Fruit fly (Drosophila melanogaster) whole organism, embryonic: Measurements from ENCODE around the gene Teh1.
A peak's percentile ranks its signal among the peaks of the same experiment; 100 is the strongest.

Source experiments
- B-H2 ChIP-seq: fragments of 200-800 bp; sonication (Bioruptor generic); optimal IDR thresholded peaks from 2 replicates; lab custom pipeline; 2018; ENCODE audit warnings: missing biosample characterization, mild to moderate bottlenecking, missing genetic modification characterization
- Bdp1 ChIP-seq: fragments of 200-800 bp; sonication (Bioruptor generic); optimal IDR thresholded peaks from 3 replicates; lab custom pipeline; 2016; ENCODE audit warnings: missing biosample characterization, missing genetic modification characterization
- Bteb2 ChIP-seq: fragments of 200-800 bp; sonication (Bioruptor generic); optimal IDR thresholded peaks from 2 replicates; lab custom pipeline; 2016; ENCODE audit warnings: missing biosample characterization, missing genetic modification characterization
- CG10209 ChIP-seq: fragments of 200-800 bp; sonication (Bioruptor generic); optimal IDR thresholded peaks from 3 replicates; lab custom pipeline; 2017; ENCODE audit warnings: missing biosample characterization, mild to moderate bottlenecking, missing genetic modification characterization, missing genetic modification reagents
- CG10274 ChIP-seq: fragments of 200-800 bp; sonication (Bioruptor generic); optimal IDR thresholded peaks from 3 replicates; lab custom pipeline; 2017; ENCODE audit warnings: missing biosample characterization, mild to moderate bottlenecking, missing genetic modification characterization
- CG12071 ChIP-seq: fragments of 200-800 bp; sonication (Bioruptor generic); optimal IDR thresholded peaks from 3 replicates; lab custom pipeline; 2018; ENCODE audit warnings: missing biosample characterization, mild to moderate bottlenecking, missing genetic modification characterization
- CG13894 ChIP-seq: fragments of 200-800 bp; sonication (Bioruptor generic); optimal IDR thresholded peaks from 3 replicates; lab custom pipeline; 2018; ENCODE audit warnings: missing biosample characterization, mild to moderate bottlenecking, missing genetic modification characterization, moderate library complexity
- CG14014 ChIP-seq: fragments of 200-800 bp; sonication (Bioruptor generic); IDR thresholded peaks from 2 replicates; pipeline ENCODE4 v1.3.6; 2022; ENCODE audit warnings: missing biosample characterization, missing genetic modification characterization
- CG14441 ChIP-seq: fragments of 200-800 bp; sonication (Bioruptor generic); IDR thresholded peaks from 2 replicates; pipeline ENCODE4 v1.3.6; 2022; ENCODE audit warnings: missing biosample characterization, missing genetic modification characterization
- CG1603 ChIP-seq: fragments of 200-800 bp; sonication (Bioruptor generic); optimal IDR thresholded peaks from 2 replicates; lab custom pipeline; 2019; ENCODE audit warnings: missing biosample characterization, mild to moderate bottlenecking, missing genetic modification characterization, moderate library complexity
- CG1647 ChIP-seq: fragments of 200-800 bp; sonication (Bioruptor generic); optimal IDR thresholded peaks from 3 replicates; lab custom pipeline; 2016; ENCODE audit warnings: missing biosample characterization, missing genetic modification characterization
- CG2202 ChIP-seq: fragments of 200-800 bp; sonication (Bioruptor generic); optimal IDR thresholded peaks from 2 replicates; lab custom pipeline; 2018; ENCODE audit warnings: missing biosample characterization, mild to moderate bottlenecking, missing genetic modification characterization
- CG31388 ChIP-seq: fragments of 200-800 bp; sonication (Bioruptor generic); optimal IDR thresholded peaks from 2 replicates; lab custom pipeline; 2016; ENCODE audit warnings: missing biosample characterization, missing genetic modification characterization
- CG34224 ChIP-seq: fragments of 200-800 bp; sonication (Bioruptor generic); IDR thresholded peaks from 3 replicates; pipeline ENCODE4 v1.3.6; 2022; ENCODE audit warnings: missing biosample characterization, missing genetic modification characterization; ENCODE audit not compliant: partially characterized antibody
- CG4424 ChIP-seq: fragments of 200-800 bp; sonication (Bioruptor generic); optimal IDR thresholded peaks from 3 replicates; lab custom pipeline; 2016; ENCODE audit warnings: missing biosample characterization, missing genetic modification characterization
- CG6272 ChIP-seq: fragments of 200-800 bp; sonication (Bioruptor generic); IDR thresholded peaks from 2 replicates; pipeline ENCODE4 v1.3.6; 2022; ENCODE audit warnings: missing biosample characterization, missing genetic modification characterization
- CG6813 ChIP-seq: fragments of 200-800 bp; sonication (Bioruptor generic); optimal IDR thresholded peaks from 2 replicates; lab custom pipeline; 2017; ENCODE audit warnings: missing biosample characterization, missing genetic modification characterization, mild to moderate bottlenecking, moderate library complexity, missing genetic modification reagents
- D19A ChIP-seq: fragments of 200-800 bp; optimal IDR thresholded peaks from 3 replicates; lab custom pipeline; 2019; ENCODE audit warnings: missing biosample characterization, mild to moderate bottlenecking, missing genetic modification characterization, moderate library complexity
- Dll ChIP-seq: fragments of 200-800 bp; sonication (Bioruptor generic); IDR thresholded peaks from 4 replicates; pipeline ENCODE4 v1.3.6; 2022; ENCODE audit warnings: missing biosample characterization, missing genetic modification characterization; ENCODE audit not compliant: partially characterized antibody
- Doc2 ChIP-seq: fragments of 200-800 bp; sonication (Bioruptor generic); IDR thresholded peaks from 2 replicates; pipeline ENCODE4 v1.3.6; 2022; ENCODE audit warnings: missing biosample characterization, missing genetic modification characterization
- Dp ChIP-seq: fragments of 200-800 bp; sonication (Bioruptor generic); optimal IDR thresholded peaks from 2 replicates; lab custom pipeline; 2018; ENCODE audit warnings: missing biosample characterization, mild to moderate bottlenecking, missing genetic modification characterization, moderate library complexity
- Drgx ChIP-seq: fragments of 200-800 bp; sonication (Bioruptor generic); IDR thresholded peaks from 2 replicates; pipeline ENCODE4 v1.3.6; 2022; ENCODE audit warnings: missing biosample characterization, missing genetic modification characterization
- H15 ChIP-seq: fragments of 200-800 bp; sonication (Bioruptor generic); IDR thresholded peaks from 3 replicates; pipeline ENCODE4 v1.3.6; 2022; ENCODE audit warnings: missing biosample characterization, missing genetic modification characterization
- MTF-1 ChIP-seq: fragments of 200-800 bp; sonication (Bioruptor generic); optimal IDR thresholded peaks from 2 replicates; lab custom pipeline; 2018; ENCODE audit warnings: missing biosample characterization, mild to moderate bottlenecking, missing genetic modification characterization, borderline replicate concordance
- NFAT ChIP-seq: fragments of 200-800 bp; sonication (Bioruptor generic); IDR thresholded peaks from 2 replicates; pipeline ENCODE4 v1.3.6; 2022; ENCODE audit warnings: missing biosample characterization, missing genetic modification characterization
- Neu2 ChIP-seq: fragments of 200-800 bp; sonication (Bioruptor generic); optimal IDR thresholded peaks from 3 replicates; lab custom pipeline; 2016; ENCODE audit warnings: missing biosample characterization, missing genetic modification characterization, borderline replicate concordance
- Nf-YB ChIP-seq: fragments of 200-800 bp; sonication (Bioruptor generic); optimal IDR thresholded peaks from 3 replicates; lab custom pipeline; 2019; ENCODE audit warnings: missing biosample characterization, mild to moderate bottlenecking, missing genetic modification characterization, moderate library complexity
- Rfx ChIP-seq: fragments of 200-800 bp; sonication (Bioruptor generic); IDR thresholded peaks from 2 replicates; pipeline ENCODE4 v1.3.6; 2022; ENCODE audit warnings: missing biosample characterization, missing genetic modification characterization
- TFAM ChIP-seq: fragments of 200-800 bp; sonication (Bioruptor generic); optimal IDR thresholded peaks from 2 replicates; lab custom pipeline; 2017; ENCODE audit warnings: missing biosample characterization, missing genetic modification characterization, inconsistent platforms
- Taf1 ChIP-seq: fragments of 200-800 bp; sonication (Bioruptor generic); IDR thresholded peaks from 2 replicates; pipeline ENCODE4 v1.3.6; 2022; ENCODE audit warnings: missing biosample characterization, missing genetic modification characterization
- Trl ChIP-seq, 3 experiments: fragments of >200 bp in 2 of 3; fragments of 200-800 bp in 1 of 3; sonication (Bioruptor generic) in 1 of 3; optimal IDR thresholded peaks; 2 replicates in 1 of 3; 3 replicates in 2 of 3; lab custom pipeline; 2016 to 2017; ENCODE audit warnings: missing biosample characterization in 1 of 3, missing genetic modification characterization in 1 of 3
- ash1 ChIP-seq: fragments of 200-800 bp; sonication (Bioruptor generic); optimal IDR thresholded peaks from 2 replicates; lab custom pipeline; 2018; ENCODE audit warnings: missing biosample characterization, mild to moderate bottlenecking, missing genetic modification characterization
- cas ChIP-seq: fragments of 200-800 bp; sonication (Bioruptor generic); IDR thresholded peaks from 2 replicates; pipeline ENCODE4 v1.3.6; 2022; ENCODE audit warnings: missing biosample characterization, missing genetic modification characterization
- cg ChIP-seq: fragments of 200-800 bp; sonication (Bioruptor generic); optimal IDR thresholded peaks from 3 replicates; lab custom pipeline; 2019; ENCODE audit warnings: missing biosample characterization, mild to moderate bottlenecking, missing genetic modification characterization, moderate library complexity
- chn ChIP-seq: fragments of 200-800 bp; sonication (Bioruptor generic); optimal IDR thresholded peaks from 2 replicates; lab custom pipeline; 2016; ENCODE audit warnings: missing biosample characterization, missing genetic modification characterization
- dmrt11E ChIP-seq: fragments of 200-800 bp; sonication (Bioruptor generic); optimal IDR thresholded peaks from 3 replicates; lab custom pipeline; 2018; ENCODE audit warnings: missing biosample characterization, mild to moderate bottlenecking, missing genetic modification characterization, moderate library complexity
- fd102C ChIP-seq: fragments of 200-800 bp; sonication (Bioruptor generic); optimal IDR thresholded peaks from 2 replicates; lab custom pipeline; 2018; ENCODE audit warnings: missing biosample characterization, mild to moderate bottlenecking, missing genetic modification characterization, moderate library complexity
- grn ChIP-seq: fragments of 200-800 bp; sonication (Bioruptor generic); optimal IDR thresholded peaks from 3 replicates; lab custom pipeline; 2017; ENCODE audit warnings: missing biosample characterization, missing genetic modification characterization
- gsb ChIP-seq: fragments of 200-800 bp; sonication (Bioruptor generic); IDR thresholded peaks from 2 replicates; pipeline ENCODE4 v1.3.6; 2022; ENCODE audit warnings: missing biosample characterization, missing genetic modification characterization
- ind ChIP-seq: fragments of 200-800 bp; sonication (Bioruptor generic); optimal IDR thresholded peaks from 3 replicates; lab custom pipeline; 2016; ENCODE audit warnings: missing biosample characterization, missing genetic modification characterization
- insv ChIP-seq, 2 experiments: fragments of 200-800 bp; sonication (Bioruptor generic); optimal IDR thresholded peaks; 3 replicates each; lab custom pipeline; 2016 to 2018; ENCODE audit warnings: missing biosample characterization in 2 of 2, missing genetic modification characterization in 2 of 2
- nau ChIP-seq: fragments of 200-800 bp; sonication (Bioruptor generic); optimal IDR thresholded peaks from 3 replicates; lab custom pipeline; 2017; ENCODE audit warnings: missing biosample characterization, mild to moderate bottlenecking, missing genetic modification characterization, missing genetic modification reagents
- nerfin-2 ChIP-seq: fragments of 200-800 bp; sonication (Bioruptor generic); IDR thresholded peaks from 2 replicates; pipeline ENCODE4 v1.3.6; 2022; ENCODE audit warnings: missing biosample characterization, missing genetic modification characterization; ENCODE audit not compliant: partially characterized antibody
- nmo ChIP-seq: fragments of 200-800 bp; sonication (Bioruptor generic); optimal IDR thresholded peaks from 2 replicates; lab custom pipeline; 2018; ENCODE audit warnings: missing biosample characterization, mild to moderate bottlenecking, missing genetic modification characterization, moderate library complexity
- oc ChIP-seq: fragments of 200-800 bp; sonication (Bioruptor generic); optimal IDR thresholded peaks from 2 replicates; lab custom pipeline; 2018; ENCODE audit warnings: missing biosample characterization, mild to moderate bottlenecking, missing genetic modification characterization, moderate library complexity
- ranshi ChIP-seq: fragments of 200-800 bp; sonication (Bioruptor generic); IDR thresholded peaks from 2 replicates; pipeline ENCODE4 v1.3.6; 2022; ENCODE audit warnings: missing biosample characterization, missing genetic modification characterization
- shn ChIP-seq: fragments of 200-800 bp; sonication (Bioruptor generic); optimal IDR thresholded peaks from 3 replicates; lab custom pipeline; 2016; ENCODE audit warnings: missing biosample characterization, missing genetic modification characterization
- usp ChIP-seq: fragments of >200 bp; optimal IDR thresholded peaks from 2 replicates; lab custom pipeline; 2017; ENCODE audit warnings: missing biosample characterization, missing genetic modification characterization
- zen2 ChIP-seq: fragments of 200-800 bp; sonication (Bioruptor generic); IDR thresholded peaks from 3 replicates; pipeline ENCODE4 v1.3.6; 2022; ENCODE audit warnings: missing biosample characterization, missing genetic modification characterization; ENCODE audit not compliant: partially characterized antibody

Teh1 gene

DNA sequence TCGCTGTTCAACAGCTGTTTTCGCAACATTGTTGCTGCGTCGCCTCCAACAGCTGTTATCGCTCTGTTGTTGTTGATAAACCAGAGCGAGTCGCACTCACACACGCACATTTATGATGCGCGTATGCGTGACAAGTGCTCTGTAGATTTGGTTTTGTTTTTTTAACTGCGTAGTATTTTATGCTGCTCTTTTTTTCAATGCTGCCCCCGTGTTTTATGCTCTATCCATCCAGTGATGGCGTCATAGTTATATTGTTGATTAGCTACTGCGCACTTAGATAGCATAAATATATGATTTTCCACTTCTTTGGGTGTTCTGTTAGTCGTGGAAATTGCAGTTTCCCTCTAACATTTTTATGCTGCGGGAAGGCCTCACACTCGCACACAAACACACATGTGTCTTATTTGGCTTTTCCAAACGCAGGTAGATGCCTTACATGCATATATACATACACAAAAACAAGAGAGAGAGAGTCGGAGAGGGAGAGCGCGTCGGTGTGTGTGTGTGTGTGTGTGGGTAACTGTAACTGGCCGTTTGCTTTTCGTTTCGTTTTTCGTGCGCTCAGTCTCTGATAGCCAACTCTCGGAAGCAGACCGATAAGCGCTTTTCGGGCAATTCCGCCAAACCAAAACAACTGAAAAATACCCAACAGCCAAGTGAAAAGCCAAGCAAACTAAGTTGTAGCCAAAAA, 6.3 kb upstream of the Teh1 start, which contains the start of the genes CG46467 and Glut4EF (continued):
- TF ChIP-seq ind, result no peak
- no peak for TF ChIP-seq nau (GFP tag; lab: Kevin White, UChicago)
- TF ChIP-seq TFAM (GFP tag; lab: Kevin White, UChicago), result no peak
- TF ChIP-seq ranshi (GFP tag; lab: Robert Waterston, UW), result no peak
- TF ChIP-seq gsb (GFP tag; lab: Robert Waterston, UW), result no peak
- TF ChIP-seq ash1 (GFP tag; lab: Kevin White, UChicago), result no peak
- TF ChIP-seq CG10209 (GFP tag; lab: Kevin White, UChicago), result no peak
- peak; percentile 21; the same call in 2 of the 3 replicates for TF ChIP-seq zen2 (GFP tag; lab: Robert Waterston, UW)
- no peak for TF ChIP-seq nmo (GFP tag; lab: Kevin White, UChicago)
- peak; percentile 37 for TF ChIP-seq CG13894 (tag; lab: Kevin White, UChicago)
- no peak for TF ChIP-seq CG2202 (tag; lab: Kevin White, UChicago)
- TF ChIP-seq Taf1 (GFP tag; lab: Robert Waterston, UW), result no peak
- no peak for TF ChIP-seq B-H2 (GFP tag; lab: Kevin White, UChicago)
- TF ChIP-seq oc (tag; lab: Kevin White, UChicago), result no peak
- peak; percentile 35 for TF ChIP-seq Nf-YB (GFP tag; lab: Kevin White, UChicago)
- peak; percentile 19; the same call in 1 of the 3 replicates for TF ChIP-seq CG34224 (GFP tag; lab: Robert Waterston, UW)
- TF ChIP-seq Bdp1 (GFP tag; lab: Kevin White, UChicago), result no peak
- no peak for TF ChIP-seq fd102C (GFP tag; lab: Kevin White, UChicago)
- TF ChIP-seq CG4424, result no peak
- no peak for TF ChIP-seq NFAT (GFP tag; lab: Robert Waterston, UW)
- no peak; the same call in 1 of the 2 replicates for TF ChIP-seq Rfx (GFP tag; lab: Robert Waterston, UW)
- TF ChIP-seq Doc2, result no peak
- TF ChIP-seq CG12071 (GFP tag; lab: Kevin White, UChicago), result peak; percentile 48
- TF ChIP-seq CG31388, result no peak
- no peak for TF ChIP-seq usp
- TF ChIP-seq grn (GFP tag; lab: Kevin White, UChicago), result peak; percentile 42
- TF ChIP-seq CG1603 (tag; lab: Kevin White, UChicago), result peak; percentile 29
- no peak for TF ChIP-seq dmrt11E (tag; lab: Kevin White, UChicago)
- peak; percentile 94 to 96 for TF ChIP-seq Trl (optimal IDR thresholded peaks at IDR 0.05; lab: Kevin White, UChicago)
- TF ChIP-seq Trl (GFP tag; optimal IDR thresholded peaks at IDR 0.05; lab: Kevin White, UChicago), result peak; percentile 45
- no peak for TF ChIP-seq cas (GFP tag; lab: Robert Waterston, UW)
- TF ChIP-seq CG14441 (GFP tag; lab: Robert Waterston, UW), result no peak
- TF ChIP-seq cg, result peak; percentile 98
- no peak for TF ChIP-seq CG6272 (GFP tag; lab: Robert Waterston, UW)
- no peak for TF ChIP-seq CG1647 (GFP tag; lab: Kevin White, UChicago)
- no peak for TF ChIP-seq nerfin-2 (GFP tag; lab: Robert Waterston, UW)
- no peak for TF ChIP-seq Dp (GFP tag; lab: Kevin White, UChicago)
- TF ChIP-seq Bteb2 (GFP tag; lab: Kevin White, UChicago), result no peak
- no peak for TF ChIP-seq shn (GFP tag; lab: Kevin White, UChicago)
- peak; percentile 28; the same call in 1 of the 2 replicates for TF ChIP-seq CG14014 (GFP tag; lab: Robert Waterston, UW)
- TF ChIP-seq insv (GFP tag; optimal IDR thresholded peaks at IDR 0.05; lab: Kevin White, UChicago), result peak in 1 of 2 experiments; percentile 39
- peak; percentile 5 for TF ChIP-seq CG6813
- no peak for TF ChIP-seq MTF-1 (GFP tag; lab: Kevin White, UChicago)
- TF ChIP-seq Dll (GFP tag; lab: Robert Waterston, UW), result no peak
- TF ChIP-seq H15 (GFP tag; lab: Robert Waterston, UW), result no peak
- no peak for TF ChIP-seq chn (GFP tag; lab: Kevin White, UChicago)
- TF ChIP-seq CG10274 (GFP tag; lab: Kevin White, UChicago), result no peak
- TF ChIP-seq Neu2, result no peak
- TF ChIP-seq Drgx, result no peak
- TF ChIP-seq D19A (tag; lab: Kevin White, UChicago), result no peak
